Worm (Caenorhabditis elegans) whole organism, L4 larva: ENCODE results near the gene Y54G2A.37.

Experiments used
- Y48G9A.11 ChIP-seq: fragments of 200-800 bp; sonication (Bioruptor generic); IDR thresholded peaks from 2 replicates; pipeline ENCODE4 v1.3.6; 2022; ENCODE audit warnings: missing genetic modification reagents, missing genetic modification characterization, missing compliant biosample characterization
- ama-1 ChIP-seq: fragments of 150-350 bp; optimal IDR thresholded peaks from 2 replicates; lab custom pipeline; 2014; ENCODE audit warnings: inconsistent platforms, mixed read lengths
- gei-8 ChIP-seq: fragments of 200-800 bp; sonication (Bioruptor generic); optimal IDR thresholded peaks from 2 replicates; lab custom pipeline; 2018; ENCODE audit warnings: mild to moderate bottlenecking, missing genetic modification characterization, missing compliant biosample characterization
- lin-13 ChIP-seq: fragments of 150-350 bp; optimal IDR thresholded peaks from 2 replicates; lab custom pipeline; 2014; ENCODE audit warnings: missing biosample characterization, missing genetic modification reagents, missing genetic modification characterization
- lsy-2 ChIP-seq, 2 experiments: fragments of 150-350 bp in 1 of 2; sonication (generic microtip) in 1 of 2; optimal IDR thresholded peaks; 2 replicates each; lab custom pipeline; 2014 to 2017; ENCODE audit warnings: missing biosample characterization in 2 of 2, missing genetic modification characterization in 2 of 2
- mxl-2 ChIP-seq: fragments of 200-800 bp; sonication (Bioruptor generic); conservative IDR thresholded peaks from 2 replicates; pipeline ENCODE4 v1.3.6; 2022; ENCODE audit warnings: missing genetic modification reagents, missing genetic modification characterization, missing compliant biosample characterization
- pha-4 ChIP-seq, 2 experiments: fragments of 150-350 bp in 1 of 2; fragments of 200-800 bp in 1 of 2; sonication (Bioruptor generic) in 1 of 2; IDR thresholded peaks in 1 of 2; optimal IDR thresholded peaks in 1 of 2; 2 replicates each; pipeline versions ENCODE4 v1.3.6 to Lab custom; 2014 to 2022; ENCODE audit warnings: missing genetic modification characterization in 2 of 2, missing genetic modification reagents in 2 of 2, missing biosample characterization in 1 of 2, missing compliant biosample characterization in 1 of 2
- snpc-4 ChIP-seq: fragments of 150-350 bp; optimal IDR thresholded peaks from 2 replicates; lab custom pipeline; 2014; ENCODE audit warnings: missing biosample characterization, missing genetic modification characterization
- unc-62 ChIP-seq, 3 experiments: fragments of 150-350 bp in 1 of 3; sonication (generic microtip); optimal IDR thresholded peaks in 2 of 3; peaks in 1 of 3; 1 replicate in 1 of 3; 2 replicates in 2 of 3; lab custom pipeline; 2014 to 2017; ENCODE audit warnings: missing biosample characterization in 3 of 3, missing genetic modification characterization in 3 of 3, missing genetic modification reagents in 3 of 3, missing genotype in 1 of 3
- ztf-11 ChIP-seq: fragments of 150-350 bp; optimal IDR thresholded peaks from 2 replicates; lab custom pipeline; 2014; ENCODE audit warnings: missing biosample characterization, missing genetic modification characterization

DNA sequence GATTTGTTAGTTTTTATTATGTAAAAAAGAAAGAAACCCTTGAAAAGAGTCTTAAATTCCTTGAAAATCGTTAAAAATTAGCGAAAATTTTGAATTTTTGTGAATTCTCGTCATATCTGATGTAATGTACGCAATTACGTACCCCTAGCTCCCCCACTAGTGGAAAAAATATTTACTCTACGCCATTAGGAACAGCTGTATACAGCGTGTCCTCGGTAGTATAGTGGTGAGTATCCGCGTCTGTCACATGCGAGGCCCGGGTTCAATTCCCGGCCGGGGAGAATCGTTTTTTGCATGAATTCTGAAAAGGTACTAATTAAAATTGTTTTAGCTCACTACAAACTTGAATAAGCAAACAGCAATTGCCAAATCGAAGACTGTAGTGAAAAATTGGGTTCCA lies 20.6 kb upstream of the Y54G2A.37 start:
- TF ChIP-seq gei-8 (GFP tag; lab: Kevin White, UChicago) = no peak
- no peak for TF ChIP-seq snpc-4
- TF ChIP-seq ztf-11 (tag; lab: Kevin White, UChicago) = no peak
- no peak for TF ChIP-seq pha-4 (GFP tag; IDR thresholded peaks at IDR 0.05; lab: Robert Waterston, UW)
- no peak for TF ChIP-seq pha-4 (tag; optimal IDR thresholded peaks at IDR 0.05; lab: Kevin White, UChicago)
- no peak for TF ChIP-seq Y48G9A.11 (GFP tag; lab: Robert Waterston, UW)
- TF ChIP-seq unc-62 (GFP tag; optimal IDR thresholded peaks at IDR 0.05 in 1 of 2; lab: Kevin White, UChicago) = no peak
- TF ChIP-seq unc-62 (tag; optimal IDR thresholded peaks at IDR 0.05; lab: Kevin White, UChicago) = no peak
- TF ChIP-seq lsy-2 (tag; optimal IDR thresholded peaks at IDR 0.05; lab: Kevin White, UChicago) = no peak
- no peak for TF ChIP-seq mxl-2
- no peak for TF ChIP-seq lin-13 (GFP tag; lab: Kevin White, UChicago)
- TF ChIP-seq ama-1 = no peak
